Fruit fly (Drosophila melanogaster): ENCODE results near the gene CG34367.

The CG34367 gene

DNA sequence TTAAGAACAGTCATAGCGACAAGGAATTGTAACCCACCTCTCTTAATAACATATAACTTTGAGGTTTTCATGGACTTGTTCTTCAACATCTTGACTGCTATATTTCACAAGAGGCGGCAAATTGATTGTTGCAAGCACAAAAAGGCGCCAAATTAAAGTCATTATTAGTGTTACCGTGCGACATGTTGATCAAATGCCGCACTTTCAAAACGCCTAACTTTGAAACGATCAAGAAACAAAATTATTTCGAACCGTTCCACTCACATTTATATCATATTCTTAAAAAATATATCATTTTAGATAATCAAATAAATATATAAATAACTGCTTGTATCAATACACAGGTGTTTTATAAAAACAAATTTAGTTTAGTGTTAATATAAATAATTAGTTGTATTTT lies 25.9 kb downstream of the CG34367 start, which contains the start of gene RnrL (continued):
- no peak for TF ChIP-seq lov (optimal IDR thresholded peaks at IDR 0.05)
- no peak for TF ChIP-seq lov (GFP tag; IDR thresholded peaks at IDR 0.05)
- no peak for TF ChIP-seq CG10959 (GFP tag; IDR thresholded peaks at IDR 0.05)
- no peak for TF ChIP-seq grau (tag; optimal IDR thresholded peaks at IDR 0.05)
- TF ChIP-seq gfzf (GFP tag; optimal IDR thresholded peaks at IDR 0.05) = peak; percentile 64
- no peak for TF ChIP-seq Jarid2 (GFP tag; optimal IDR thresholded peaks at IDR 0.05)
- TF ChIP-seq CG7786 (GFP tag; optimal IDR thresholded peaks at IDR 0.05) = no peak
- no peak for TF ChIP-seq dpn (GFP tag; optimal IDR thresholded peaks at IDR 0.05)
- TF ChIP-seq chinmo (GFP tag; IDR thresholded peaks at IDR 0.05; ENCODE audit: partially characterized antibody) = no peak
- TF ChIP-seq CG4707 (GFP tag; optimal IDR thresholded peaks at IDR 0.05) = no peak
- TF ChIP-seq fu2 (GFP tag; optimal IDR thresholded peaks at IDR 0.05) = no peak
- TF ChIP-seq crp (GFP tag; optimal IDR thresholded peaks at IDR 0.05) = no peak
- no peak for TF ChIP-seq wor (GFP tag; IDR thresholded peaks at IDR 0.05)
- no peak for TF ChIP-seq CG16813 (GFP tag; IDR thresholded peaks at IDR 0.05; ENCODE audit: partially characterized antibody)
- no peak for TF ChIP-seq CG7556 (GFP tag; optimal IDR thresholded peaks at IDR 0.05)
- TF ChIP-seq E2f2 (GFP tag; IDR thresholded peaks at IDR 0.05) = peak; percentile 80
- TF ChIP-seq CG9437 (GFP tag; optimal IDR thresholded peaks at IDR 0.05) = no peak
- no peak for TF ChIP-seq nerfin-2 (GFP tag; IDR thresholded peaks at IDR 0.05; ENCODE audit: partially characterized antibody)
- no peak for TF ChIP-seq CG2120 (GFP tag; optimal IDR thresholded peaks at IDR 0.05)
- TF ChIP-seq wek (GFP tag; optimal IDR thresholded peaks at IDR 0.05) = no peak
- TF ChIP-seq tna (GFP tag; IDR thresholded peaks at IDR 0.05; ENCODE audit: partially characterized antibody) = no peak
- no peak for TF ChIP-seq CG31224 (GFP tag; IDR thresholded peaks at IDR 0.05)
- no peak for TF ChIP-seq Awh (GFP tag; IDR thresholded peaks at IDR 0.05)
- no peak for TF ChIP-seq sr (GFP tag; IDR thresholded peaks at IDR 0.05)
- TF ChIP-seq CG12659 (GFP tag; optimal IDR thresholded peaks at IDR 0.05) = no peak
- peak; percentile 46 for TF ChIP-seq CG8290 (GFP tag; optimal IDR thresholded peaks at IDR 0.05)
- no peak for TF ChIP-seq CG8290 (tag; optimal IDR thresholded peaks at IDR 0.05)

DNA sequence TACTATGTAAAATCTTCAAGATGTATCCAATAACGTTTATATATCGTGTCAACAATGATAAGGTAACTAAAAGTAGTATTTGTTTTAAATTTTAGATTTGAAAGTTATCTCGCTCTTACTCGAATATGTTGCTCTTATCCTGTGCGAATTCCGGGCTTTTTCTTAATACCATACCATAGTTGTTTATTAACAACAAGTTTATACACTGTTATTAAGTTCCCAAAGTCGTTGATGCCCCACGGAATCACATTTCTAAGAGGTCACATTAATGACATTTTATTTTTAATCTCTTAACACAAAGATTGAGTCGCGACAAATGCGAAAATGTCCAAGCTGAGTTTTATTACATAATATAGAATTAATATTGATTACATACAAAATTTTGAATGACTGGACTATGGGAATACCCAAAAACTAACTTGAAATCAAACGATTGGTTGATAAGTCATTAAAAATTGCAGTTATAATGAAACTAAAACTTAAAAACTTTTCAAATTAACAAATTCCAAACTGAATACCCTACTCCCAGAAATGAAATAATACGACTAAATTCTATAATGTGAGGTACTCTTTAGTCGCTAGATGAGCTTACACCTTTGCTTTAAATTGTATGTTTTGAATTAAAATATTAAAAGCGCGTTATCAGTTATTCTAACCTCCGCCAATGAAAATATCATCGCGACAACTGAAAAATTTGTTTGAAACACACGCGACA lies 30.8 kb downstream of the CG34367 start, which contains the start of gene CG5381:
TSS of gene CG5381 (minus strand) at position 330 of the 715 bp plus-strand sequence.
- no peak for TF ChIP-seq CG12104 (GFP tag; optimal IDR thresholded peaks at IDR 0.05)
- TF ChIP-seq CG12659 (GFP tag; optimal IDR thresholded peaks at IDR 0.05) = no peak
- peak; percentile 96 for TF ChIP-seq D19B (GFP tag; optimal IDR thresholded peaks at IDR 0.05)
- no peak for TF ChIP-seq nerfin-2 (GFP tag; IDR thresholded peaks at IDR 0.05; ENCODE audit: partially characterized antibody)
- TF ChIP-seq Pdp1 (GFP tag; optimal IDR thresholded peaks at IDR 0.05) = peak in 1 of 2 experiments; percentile 82
- TF ChIP-seq lov (optimal IDR thresholded peaks at IDR 0.05) = no peak
- TF ChIP-seq lov (GFP tag; IDR thresholded peaks at IDR 0.05) = no peak
- TF ChIP-seq CG12744 (GFP tag; optimal IDR thresholded peaks at IDR 0.05) = no peak
- TF ChIP-seq sug (tag; optimal IDR thresholded peaks at IDR 0.05) = peak; percentile 15
- no peak for TF ChIP-seq mirr (GFP tag; optimal IDR thresholded peaks at IDR 0.05)
- peak; percentile 44; the same call in 2 of the 3 replicates for TF ChIP-seq row (GFP tag; IDR thresholded peaks at IDR 0.05)
- no peak for TF ChIP-seq CG11696 (GFP tag; IDR thresholded peaks at IDR 0.05)
- no peak for TF ChIP-seq nau (GFP tag; optimal IDR thresholded peaks at IDR 0.05)
- no peak for TF ChIP-seq usp (GFP tag; optimal IDR thresholded peaks at IDR 0.05)
- TF ChIP-seq toy (GFP tag; IDR thresholded peaks at IDR 0.05) = no peak
- no peak for TF ChIP-seq CG3281 (GFP tag; optimal IDR thresholded peaks at IDR 0.05)
- no peak for TF ChIP-seq unpg (GFP tag; optimal IDR thresholded peaks at IDR 0.05)
- no peak for TF ChIP-seq ken (GFP tag; IDR thresholded peaks at IDR 0.05)
- no peak for TF ChIP-seq rib (GFP tag; IDR thresholded peaks at IDR 0.05)
- TF ChIP-seq CG13775 (GFP tag; optimal IDR thresholded peaks at IDR 0.05) = no peak
- TF ChIP-seq CG7745 (tag; optimal IDR thresholded peaks at IDR 0.05) = no peak

Measured in whole organism, embryonic.